Fruit fly (Drosophila melanogaster): Measurements from ENCODE around the gene CG17440.
A peak's percentile ranks its signal among the peaks of the same experiment; 100 is the strongest.

The CG17440 gene

dm6 chrX:9297661-9298433 is 28.1 kb upstream of the CG17440 start (continued):
- TF ChIP-seq CG8359 (GFP tag; optimal IDR thresholded peaks at IDR 0.05; ENCODE audit: borderline replicate concordance) (no peak), Meics (GFP tag; optimal IDR thresholded peaks at IDR 0.05) (peak; percentile 32), Dip3 (GFP tag; optimal IDR thresholded peaks at IDR 0.05) (peak; percentile 4), ci (GFP tag; IDR thresholded peaks at IDR 0.05) (no peak), CG17359 (tag; optimal IDR thresholded peaks at IDR 0.05) (no peak), CG4328 (GFP tag; optimal IDR thresholded peaks at IDR 0.05) (no peak), CG14014 (GFP tag; IDR thresholded peaks at IDR 0.05) (no peak), corto (GFP tag; optimal IDR thresholded peaks at IDR 0.05) (no peak), Sry-δ (GFP tag; optimal IDR thresholded peaks at IDR 0.05) (no peak), btn (GFP tag; optimal IDR thresholded peaks at IDR 0.05) (no peak), zfh2 (GFP tag; optimal IDR thresholded peaks at IDR 0.05) (peak; percentile 24), Hr3 (GFP tag; optimal IDR thresholded peaks at IDR 0.05) (no peak), NC2α (GFP tag; optimal IDR thresholded peaks at IDR 0.05) (no peak), twi (tag; optimal IDR thresholded peaks at IDR 0.05) (no peak), cas (GFP tag; IDR thresholded peaks at IDR 0.05) (no peak), D19B (GFP tag; optimal IDR thresholded peaks at IDR 0.05) (peak; percentile 53), CG9876 (GFP tag; optimal IDR thresholded peaks at IDR 0.05) (no peak), lbe (GFP tag; optimal IDR thresholded peaks at IDR 0.05) (no peak), HLH54F (GFP tag; optimal IDR thresholded peaks at IDR 0.05) (peak; percentile 7), gem (tag; optimal IDR thresholded peaks at IDR 0.05) (peak; percentile 53), CG1233 (GFP tag; optimal IDR thresholded peaks at IDR 0.05) (no peak), CG2129 (GFP tag; IDR thresholded peaks at IDR 0.05; ENCODE audit: partially characterized antibody) (no peak), hbn (GFP tag; IDR thresholded peaks at IDR 0.05; ENCODE audit: partially characterized antibody) (no peak), CG2120 (GFP tag; optimal IDR thresholded peaks at IDR 0.05) (peak; percentile 59), Taf1 (GFP tag; IDR thresholded peaks at IDR 0.05) (no peak), hkb (optimal IDR thresholded peaks at IDR 0.05) (no peak), hkb (GFP tag; IDR thresholded peaks at IDR 0.05) (no peak), seq (GFP tag; IDR thresholded peaks at IDR 0.05) (no peak), Vsx1 (GFP tag; optimal IDR thresholded peaks at IDR 0.05) (no peak), dpn (GFP tag; optimal IDR thresholded peaks at IDR 0.05) (peak in 1 of 2 experiments; percentile 17), CG4360 (GFP tag; IDR thresholded peaks at IDR 0.05) (no peak), Abd-B (GFP tag; optimal IDR thresholded peaks at IDR 0.05) (no peak), CG8765 (GFP tag; IDR thresholded peaks at IDR 0.05) (no peak), CG5245 (GFP tag; optimal IDR thresholded peaks at IDR 0.05) (no peak), shn (GFP tag; optimal IDR thresholded peaks at IDR 0.05) (peak; percentile 0), CG10979 (tag; optimal IDR thresholded peaks at IDR 0.05) (no peak), CG11504 (tag; optimal IDR thresholded peaks at IDR 0.05) (peak; percentile 51), CG13894 (tag; optimal IDR thresholded peaks at IDR 0.05) (peak; percentile 89), row (GFP tag; IDR thresholded peaks at IDR 0.05) (peak; percentile 34; the same call in 1 of the 3 replicates), lilli (GFP tag; optimal IDR thresholded peaks at IDR 0.05) (peak; percentile 25), da (GFP tag; optimal IDR thresholded peaks at IDR 0.05) (no peak), Oli (tag; optimal IDR thresholded peaks at IDR 0.05) (peak; percentile 6), gcm (GFP tag; optimal IDR thresholded peaks at IDR 0.05) (no peak), CG17186 (GFP tag; optimal IDR thresholded peaks at IDR 0.05) (no peak), D19A (tag; optimal IDR thresholded peaks at IDR 0.05) (peak; percentile 22), CG15601 (tag; optimal IDR thresholded peaks at IDR 0.05) (no peak), CG9817 (tag; optimal IDR thresholded peaks at IDR 0.05) (peak; percentile 12), nmo (GFP tag; optimal IDR thresholded peaks at IDR 0.05) (no peak), Blimp-1 (GFP tag; optimal IDR thresholded peaks at IDR 0.05) (no peak), wor (GFP tag; IDR thresholded peaks at IDR 0.05) (no peak)
